Worm (Caenorhabditis elegans): ENCODE data around the gene glb-23.

DNA sequence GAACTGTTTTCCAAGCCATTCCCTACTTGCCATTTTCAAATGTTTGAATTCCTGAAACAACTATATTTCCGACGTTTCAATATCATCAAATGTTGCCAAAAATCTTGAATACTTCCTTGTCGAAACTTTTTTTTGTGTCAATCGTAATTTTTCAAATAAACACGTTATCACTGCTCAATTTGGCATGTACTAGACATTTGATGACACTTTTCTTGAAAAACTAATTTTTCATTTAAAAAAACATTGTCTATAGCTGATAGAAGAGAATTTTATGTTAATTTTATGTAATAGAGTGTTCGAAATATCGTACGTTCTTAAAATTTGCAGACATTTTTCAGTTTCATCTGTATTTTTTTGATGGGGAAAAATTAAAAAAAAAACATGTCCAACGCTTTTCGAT lies 36.5 kb downstream of the glb-23 start:
- TF ChIP-seq pqm-1 (tag; optimal IDR thresholded peaks at IDR 0.05) (no peak), dmd-4 (tag; optimal IDR thresholded peaks at IDR 0.05; ENCODE audit: borderline replicate concordance) (no peak), tbx-2 (tag; optimal IDR thresholded peaks at IDR 0.05) (no peak), K09A11.1 (tag; optimal IDR thresholded peaks at IDR 0.05; ENCODE audit: insufficient read depth) (no peak), elt-4 (tag; optimal IDR thresholded peaks at IDR 0.05) (no peak), unc-86 (tag; optimal IDR thresholded peaks at IDR 0.05) (no peak), unc-55 (GFP tag; optimal IDR thresholded peaks at IDR 0.05) (no peak), mec-3 (tag; optimal IDR thresholded peaks at IDR 0.05; ENCODE audit: borderline replicate concordance) (no peak), nhr-11 (tag; optimal IDR thresholded peaks at IDR 0.05) (no peak)
